Worm (Caenorhabditis elegans) whole organism, L2 larva: ENCODE results near the gene fbxb-40.

ENCODE experiments used
- F13H6.1 ChIP-seq: sonication (generic microtip); optimal IDR thresholded peaks from 2 replicates; lab custom pipeline; 2016; ENCODE audit warnings: missing genetic modification characterization, missing compliant biosample characterization
- alr-1 ChIP-seq: fragments of 150-350 bp; optimal IDR thresholded peaks from 2 replicates; lab custom pipeline; 2014; ENCODE audit warnings: missing biosample characterization, missing genetic modification characterization
- blmp-1 ChIP-seq: sonication (generic microtip); optimal IDR thresholded peaks from 2 replicates; lab custom pipeline; 2017; ENCODE audit warnings: missing genetic modification characterization, mild to moderate bottlenecking, missing compliant biosample characterization, antibody characterized with exemption, moderate library complexity; ENCODE audit not compliant: insufficient read depth
- ceh-82 ChIP-seq: fragments of 150-350 bp; optimal IDR thresholded peaks from 2 replicates; lab custom pipeline; 2014; ENCODE audit warnings: missing biosample characterization, missing genetic modification characterization
- dmd-4 ChIP-seq: sonication (generic microtip); optimal IDR thresholded peaks from 2 replicates; lab custom pipeline; 2017; ENCODE audit warnings: missing biosample characterization, missing genetic modification characterization
- fos-1 ChIP-seq: fragments of 150-350 bp; optimal IDR thresholded peaks from 2 replicates; lab custom pipeline; 2014; ENCODE audit warnings: missing biosample characterization, missing genetic modification characterization
- nhr-11 ChIP-seq: fragments of 150-350 bp; optimal IDR thresholded peaks from 2 replicates; lab custom pipeline; 2014; ENCODE audit warnings: missing biosample characterization, missing genetic modification characterization
- nhr-129 ChIP-seq: fragments of 150-350 bp; optimal IDR thresholded peaks from 2 replicates; lab custom pipeline; 2014; ENCODE audit warnings: missing biosample characterization, missing genetic modification characterization
- nhr-21 ChIP-seq: fragments of 150-350 bp; optimal IDR thresholded peaks from 2 replicates; lab custom pipeline; 2014; ENCODE audit warnings: missing biosample characterization, missing genetic modification characterization
- skn-1 ChIP-seq: sonication (generic microtip); optimal IDR thresholded peaks from 2 replicates; lab custom pipeline; 2017; ENCODE audit warnings: missing biosample characterization, missing genetic modification characterization
- unc-39 ChIP-seq: fragments of 150-350 bp; optimal IDR thresholded peaks from 2 replicates; lab custom pipeline; 2014; ENCODE audit warnings: missing biosample characterization, missing genetic modification characterization
- zag-1 ChIP-seq: fragments of 150-350 bp; optimal IDR thresholded peaks from 2 replicates; lab custom pipeline; 2014; ENCODE audit warnings: missing biosample characterization, missing genetic modification characterization
- ztf-1 ChIP-seq: fragments of 200-800 bp; sonication (Bioruptor generic); conservative IDR thresholded peaks from 2 replicates; pipeline ENCODE4 v1.3.6; 2022; ENCODE audit warnings: missing genetic modification characterization, missing compliant biosample characterization
- ztf-11 ChIP-seq: sonication (generic microtip); optimal IDR thresholded peaks from 2 replicates; lab custom pipeline; 2017; ENCODE audit warnings: missing biosample characterization, missing genetic modification characterization

ce11 chrII:1026670-1027069, 23.1 kb downstream of the fbxb-40 start, which contains the start of gene M01D1.12:
- TF ChIP-seq ztf-1 (GFP tag; lab: Robert Waterston, UW) (no peak), F13H6.1 (tag; lab: Kevin White, UChicago) (no peak), zag-1 (tag; lab: Kevin White, UChicago) (no peak), ceh-82 (tag; lab: Kevin White, UChicago) (no peak), nhr-129 (tag; lab: Kevin White, UChicago) (no peak), blmp-1 (tag; lab: Kevin White, UChicago) (no peak), fos-1 (tag; lab: Kevin White, UChicago) (no peak), nhr-21 (tag; lab: Kevin White, UChicago) (no peak), nhr-11 (tag; lab: Kevin White, UChicago) (no peak), ztf-11 (no peak), skn-1 (tag; lab: Kevin White, UChicago) (no peak), alr-1 (tag; lab: Kevin White, UChicago) (no peak), dmd-4 (tag; lab: Kevin White, UChicago) (no peak), unc-39 (tag; lab: Kevin White, UChicago) (no peak)
